Fruit fly (Drosophila melanogaster): ENCODE measurements around the gene Dad.

Gene Dad

dm6 chr3R:17080666-17081358 lies 27.0 kb downstream of the Dad start (continued):
- TF ChIP-seq CG3995 (GFP tag; optimal IDR thresholded peaks at IDR 0.05), result peak; percentile 47
- no peak for TF ChIP-seq D (optimal IDR thresholded peaks at IDR 0.05)
- peak; percentile 95 for TF ChIP-seq D (GFP tag; optimal IDR thresholded peaks at IDR 0.05)
- TF ChIP-seq CG4360 (GFP tag; IDR thresholded peaks at IDR 0.05), result peak; percentile 69
- peak; percentile 76 for TF ChIP-seq gt (GFP tag; IDR thresholded peaks at IDR 0.05)
- TF ChIP-seq Ssrp (tag; optimal IDR thresholded peaks at IDR 0.05), result peak; percentile 96
- peak in 1 of 2 experiments; percentile 91 for TF ChIP-seq Hr78 (GFP tag; optimal IDR thresholded peaks at IDR 0.05)
- peak; percentile 95 for TF ChIP-seq CG18599 (GFP tag; optimal IDR thresholded peaks at IDR 0.05)
- TF ChIP-seq twi (tag; optimal IDR thresholded peaks at IDR 0.05), result peak; percentile 84
- TF ChIP-seq onecut (GFP tag; IDR thresholded peaks at IDR 0.05), result peak; percentile 91
- TF ChIP-seq fd3F (GFP tag; optimal IDR thresholded peaks at IDR 0.05), result peak; percentile 91
- TF ChIP-seq CG4282 (GFP tag; optimal IDR thresholded peaks at IDR 0.05), result peak; percentile 69
- no peak for TF ChIP-seq hkb (optimal IDR thresholded peaks at IDR 0.05)
- peak; percentile 98 for TF ChIP-seq hkb (GFP tag; IDR thresholded peaks at IDR 0.05)
- peak; percentile 91 for TF ChIP-seq CG5245 (GFP tag; optimal IDR thresholded peaks at IDR 0.05)
- TF ChIP-seq E2f2 (GFP tag; IDR thresholded peaks at IDR 0.05), result peak; percentile 78
- peak; percentile 98 for TF ChIP-seq CG18262 (tag; optimal IDR thresholded peaks at IDR 0.05)
- TF ChIP-seq bigmax (GFP tag; optimal IDR thresholded peaks at IDR 0.05), result no peak
- TF ChIP-seq CG3281 (GFP tag; optimal IDR thresholded peaks at IDR 0.05), result peak; percentile 95
- peak; percentile 94 for TF ChIP-seq CG33557 (GFP tag; optimal IDR thresholded peaks at IDR 0.05)
- TF ChIP-seq emc (GFP tag; optimal IDR thresholded peaks at IDR 0.05), result peak; percentile 53
- TF ChIP-seq CG10267 (tag; optimal IDR thresholded peaks at IDR 0.05), result peak; percentile 90
- TF ChIP-seq pb (GFP tag; optimal IDR thresholded peaks at IDR 0.05), result peak; percentile 85
- peak; percentile 96 for TF ChIP-seq CG10209 (GFP tag; optimal IDR thresholded peaks at IDR 0.05)
- peak; percentile 97 for TF ChIP-seq CG30403 (GFP tag; optimal IDR thresholded peaks at IDR 0.05)
- peak; percentile 77 for TF ChIP-seq CG30020 (tag; optimal IDR thresholded peaks at IDR 0.05)
- peak; percentile 85 for TF ChIP-seq trh (GFP tag; optimal IDR thresholded peaks at IDR 0.05)
- no peak for TF ChIP-seq pita (GFP tag; optimal IDR thresholded peaks at IDR 0.05)
- peak; percentile 91 for TF ChIP-seq Rx (GFP tag; IDR thresholded peaks at IDR 0.05)
- peak; percentile 78 for TF ChIP-seq cas (GFP tag; IDR thresholded peaks at IDR 0.05)
- peak; percentile 96 for TF ChIP-seq dmrt11E (tag; optimal IDR thresholded peaks at IDR 0.05)
- TF ChIP-seq CG15269 (tag; optimal IDR thresholded peaks at IDR 0.05), result peak; percentile 96
- peak; percentile 92 for TF ChIP-seq CG13624 (GFP tag; optimal IDR thresholded peaks at IDR 0.05)
- TF ChIP-seq kay (GFP tag; optimal IDR thresholded peaks at IDR 0.05), result peak; percentile 91
- peak; percentile 91 for TF ChIP-seq CG10654 (GFP tag; optimal IDR thresholded peaks at IDR 0.05)
- TF ChIP-seq fd64A (GFP tag; optimal IDR thresholded peaks at IDR 0.05), result peak; percentile 65
- peak; percentile 98 for TF ChIP-seq CG15073 (GFP tag; optimal IDR thresholded peaks at IDR 0.05)
- TF ChIP-seq pnt (GFP tag; optimal IDR thresholded peaks at IDR 0.05), result peak; percentile 87
- TF ChIP-seq CG15514 (GFP tag; optimal IDR thresholded peaks at IDR 0.05), result peak; percentile 80
- TF ChIP-seq scrt (GFP tag; optimal IDR thresholded peaks at IDR 0.05), result peak; percentile 77
- peak; percentile 90 for TF ChIP-seq CG11247 (GFP tag; IDR thresholded peaks at IDR 0.05)
- TF ChIP-seq CG14441 (GFP tag; IDR thresholded peaks at IDR 0.05), result peak; percentile 92
- peak; percentile 90 for TF ChIP-seq nom (GFP tag; optimal IDR thresholded peaks at IDR 0.05)
- TF ChIP-seq gro (GFP tag; optimal IDR thresholded peaks at IDR 0.05), result peak; percentile 85
- TF ChIP-seq Sry-β (GFP tag; optimal IDR thresholded peaks at IDR 0.05), result peak; percentile 53
- peak; percentile 91 for TF ChIP-seq CG32772 (GFP tag; IDR thresholded peaks at IDR 0.05)
- peak; percentile 90 for TF ChIP-seq CG12769 (tag; optimal IDR thresholded peaks at IDR 0.05)
- peak; percentile 79 for TF ChIP-seq CG16779 (GFP tag; IDR thresholded peaks at IDR 0.05)
- TF ChIP-seq Sin3A (optimal IDR thresholded peaks at IDR 0.05), result no peak
- TF ChIP-seq nerfin-1 (tag; optimal IDR thresholded peaks at IDR 0.05), result peak; percentile 94

All from whole organism, embryonic.